Fruit fly (Drosophila melanogaster): ENCODE results near the gene CG42779.
A peak's percentile ranks its signal among the peaks of the same experiment; 100 is the strongest.

The CG42779 gene

DNA sequence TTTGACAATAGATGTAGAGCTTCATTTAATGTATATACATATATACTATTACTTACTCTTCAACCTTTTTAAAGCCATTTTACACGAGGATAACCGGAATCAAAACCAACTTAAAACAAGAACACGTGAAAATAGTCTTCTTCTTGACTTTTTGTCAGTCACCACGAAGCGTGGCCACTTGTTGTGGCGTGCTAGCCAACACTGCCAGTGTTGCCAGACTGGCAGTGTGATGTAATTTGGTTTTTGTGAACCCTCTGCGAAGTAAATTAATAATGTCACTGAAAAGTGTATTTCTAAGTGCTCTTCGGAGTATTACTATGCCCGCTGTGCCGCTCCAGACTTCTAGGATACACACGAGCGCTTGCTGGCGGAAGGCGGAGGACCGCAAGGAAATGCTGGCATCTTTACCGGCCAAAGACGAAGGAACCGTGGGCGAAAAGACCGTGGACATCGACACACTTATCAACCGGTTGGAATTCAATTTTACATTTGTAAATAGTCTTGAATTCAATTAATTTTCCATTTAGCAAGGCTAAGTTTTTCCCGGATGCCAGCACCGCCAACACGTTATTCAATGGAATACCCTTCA lies 48.8 kb upstream of the CG42779 start, which contains the start of the genes Ns1 and mRpS11 (continued):
- peak; percentile 16 for TF ChIP-seq zen (tag; optimal IDR thresholded peaks at IDR 0.05)
- no peak for TF ChIP-seq CG7928 (GFP tag; optimal IDR thresholded peaks at IDR 0.05)
- peak; percentile 36 for TF ChIP-seq CG15601 (tag; optimal IDR thresholded peaks at IDR 0.05)
- no peak for TF ChIP-seq btn (GFP tag; optimal IDR thresholded peaks at IDR 0.05)
- no peak for TF ChIP-seq Hand (GFP tag; optimal IDR thresholded peaks at IDR 0.05)
- TF ChIP-seq scrt (GFP tag; optimal IDR thresholded peaks at IDR 0.05), result peak; percentile 95
- TF ChIP-seq ac (GFP tag; optimal IDR thresholded peaks at IDR 0.05), result no peak
- TF ChIP-seq CG16863 (GFP tag; optimal IDR thresholded peaks at IDR 0.05), result no peak
- TF ChIP-seq Xbp1 (GFP tag; optimal IDR thresholded peaks at IDR 0.05), result peak; percentile 41
- TF ChIP-seq HLH3B (GFP tag; IDR thresholded peaks at IDR 0.05), result no peak
- 0 out of 3 replicates have a peak, but pooled peaks have one; percentile 13 for TF ChIP-seq CG16813 (GFP tag; IDR thresholded peaks at IDR 0.05; ENCODE audit: partially characterized antibody)
- peak; percentile 22 for TF ChIP-seq CG1233 (GFP tag; optimal IDR thresholded peaks at IDR 0.05)
- no peak for TF ChIP-seq CG10959 (GFP tag; IDR thresholded peaks at IDR 0.05)
- TF ChIP-seq CG14710 (tag; optimal IDR thresholded peaks at IDR 0.05), result peak; percentile 62
- peak; percentile 23 for TF ChIP-seq pum (GFP tag; optimal IDR thresholded peaks at IDR 0.05)
- peak in 1 of 2 experiments; percentile 11 for TF ChIP-seq insv (GFP tag; optimal IDR thresholded peaks at IDR 0.05)
- TF ChIP-seq CG8359 (GFP tag; optimal IDR thresholded peaks at IDR 0.05; ENCODE audit: borderline replicate concordance), result no peak
- no peak for TF ChIP-seq Eip74EF (GFP tag; optimal IDR thresholded peaks at IDR 0.05)
- TF ChIP-seq klu (GFP tag; IDR thresholded peaks at IDR 0.05), result no peak
- TF ChIP-seq CG1792 (GFP tag; optimal IDR thresholded peaks at IDR 0.05), result no peak
- no peak for TF ChIP-seq CG9215 (GFP tag; IDR thresholded peaks at IDR 0.05)
- TF ChIP-seq Chrac-16 (GFP tag; optimal IDR thresholded peaks at IDR 0.05), result peak; percentile 14
- TF ChIP-seq CG12219 (GFP tag; optimal IDR thresholded peaks at IDR 0.05), result no peak
- peak; percentile 64 for TF ChIP-seq trem (tag; optimal IDR thresholded peaks at IDR 0.05)
- TF ChIP-seq CG15479 (GFP tag; optimal IDR thresholded peaks at IDR 0.05), result no peak
- TF ChIP-seq ap (GFP tag; IDR thresholded peaks at IDR 0.05), result no peak
- peak; percentile 57 for TF ChIP-seq nmo (GFP tag; optimal IDR thresholded peaks at IDR 0.05)
- TF ChIP-seq amos (GFP tag; IDR thresholded peaks at IDR 0.05; ENCODE audit: partially characterized antibody), result peak; percentile 36; the same call in 1 of the 2 replicates
- TF ChIP-seq sna (GFP tag; IDR thresholded peaks at IDR 0.05; ENCODE audit: partially characterized antibody), result 0 out of 2 replicates have a peak, but pooled peaks have one; percentile 17
- no peak for TF ChIP-seq CG2129 (GFP tag; IDR thresholded peaks at IDR 0.05; ENCODE audit: partially characterized antibody)
- TF ChIP-seq CG15011 (GFP tag; optimal IDR thresholded peaks at IDR 0.05), result no peak
- no peak for TF ChIP-seq CG18599 (GFP tag; optimal IDR thresholded peaks at IDR 0.05)
- peak; percentile 29 for TF ChIP-seq gro (GFP tag; optimal IDR thresholded peaks at IDR 0.05)
- no peak for TF ChIP-seq lab (GFP tag; optimal IDR thresholded peaks at IDR 0.05)
- TF ChIP-seq jigr1 (GFP tag; IDR thresholded peaks at IDR 0.05), result no peak
- peak; percentile 31 for TF ChIP-seq CG13624 (GFP tag; optimal IDR thresholded peaks at IDR 0.05)
- TF ChIP-seq CG4854 (GFP tag; optimal IDR thresholded peaks at IDR 0.05), result peak; percentile 3
- peak; percentile 70 for TF ChIP-seq Dad (GFP tag; optimal IDR thresholded peaks at IDR 0.05)
- no peak for TF ChIP-seq CG6175 (GFP tag; IDR thresholded peaks at IDR 0.05)
- no peak for TF ChIP-seq ttk (GFP tag; IDR thresholded peaks at IDR 0.05)
- peak; percentile 15 for TF ChIP-seq CG10979 (tag; optimal IDR thresholded peaks at IDR 0.05)
- TF ChIP-seq ara (GFP tag; IDR thresholded peaks at IDR 0.05), result no peak
- peak; percentile 34 for TF ChIP-seq twi (tag; optimal IDR thresholded peaks at IDR 0.05)
- TF ChIP-seq CG3163 (GFP tag; optimal IDR thresholded peaks at IDR 0.05), result peak; percentile 15
- peak; percentile 57; the same call in 1 of the 2 replicates for TF ChIP-seq CG13287 (GFP tag; IDR thresholded peaks at IDR 0.05; ENCODE audit: partially characterized antibody)
- peak; percentile 34 for TF ChIP-seq Dp (GFP tag; optimal IDR thresholded peaks at IDR 0.05)
- TF ChIP-seq CG17912 (GFP tag; optimal IDR thresholded peaks at IDR 0.05), result peak; percentile 11
- peak; percentile 36 for TF ChIP-seq Dip3 (GFP tag; optimal IDR thresholded peaks at IDR 0.05)
- peak; percentile 69 for TF ChIP-seq CG12659 (GFP tag; optimal IDR thresholded peaks at IDR 0.05)

All from whole organism, embryonic.